Fruit fly (Drosophila melanogaster) whole organism, embryonic: ENCODE measurements around the gene alpha-Man-Ia.
A peak's percentile ranks its signal among the peaks of the same experiment; 100 is the strongest.

Experiments
- CG10267 ChIP-seq: fragments of 200-800 bp; sonication (Bioruptor generic); optimal IDR thresholded peaks from 2 replicates; lab custom pipeline; 2018; ENCODE audit warnings: missing biosample characterization, mild to moderate bottlenecking, missing genetic modification characterization, moderate library complexity
- CG10366 ChIP-seq: fragments of 200-800 bp; sonication (Bioruptor generic); IDR thresholded peaks from 2 replicates; pipeline ENCODE4 v1.3.6; 2022; ENCODE audit warnings: missing biosample characterization, missing genetic modification characterization
- CG10654 ChIP-seq: fragments of 200-800 bp; sonication (Bioruptor generic); optimal IDR thresholded peaks from 2 replicates; lab custom pipeline; 2016; ENCODE audit warnings: missing biosample characterization, missing genetic modification characterization
- CG11085 ChIP-seq: fragments of 200-800 bp; sonication (Bioruptor generic); IDR thresholded peaks from 2 replicates; pipeline ENCODE4 v1.3.6; 2022; ENCODE audit warnings: missing biosample characterization, missing genetic modification characterization
- CG11560 ChIP-seq: fragments of 200-800 bp; sonication (Bioruptor generic); IDR thresholded peaks from 3 replicates; pipeline ENCODE4 v1.3.6; 2022; ENCODE audit warnings: missing biosample characterization, missing genetic modification characterization
- CG13424 ChIP-seq: fragments of 200-800 bp; sonication (Bioruptor generic); optimal IDR thresholded peaks from 2 replicates; lab custom pipeline; 2019; ENCODE audit warnings: missing biosample characterization, mild to moderate bottlenecking, missing genetic modification characterization, moderate library complexity
- CG17328 ChIP-seq: fragments of 200-800 bp; sonication (Bioruptor generic); IDR thresholded peaks from 2 replicates; pipeline ENCODE4 v1.3.6; 2022; ENCODE audit warnings: missing biosample characterization, missing genetic modification characterization
- CG2129 ChIP-seq: fragments of 200-800 bp; sonication (Bioruptor generic); IDR thresholded peaks from 2 replicates; pipeline ENCODE4 v1.3.6; 2022; ENCODE audit warnings: missing biosample characterization, missing genetic modification characterization; ENCODE audit not compliant: partially characterized antibody
- CG3065 ChIP-seq: fragments of 200-800 bp; sonication (Bioruptor generic); optimal IDR thresholded peaks from 2 replicates; lab custom pipeline; 2016; ENCODE audit warnings: missing biosample characterization, missing genetic modification characterization
- CG31224 ChIP-seq: fragments of 200-800 bp; sonication (Bioruptor generic); IDR thresholded peaks from 2 replicates; pipeline ENCODE4 v1.3.6; 2022; ENCODE audit warnings: missing biosample characterization, missing genetic modification characterization
- CG31365 ChIP-seq: fragments of 200-800 bp; sonication (Bioruptor generic); optimal IDR thresholded peaks from 2 replicates; lab custom pipeline; 2018; ENCODE audit warnings: missing biosample characterization, mild to moderate bottlenecking, missing genetic modification characterization
- CG3407 ChIP-seq: fragments of 200-800 bp; sonication (Bioruptor generic); optimal IDR thresholded peaks from 2 replicates; lab custom pipeline; 2018; ENCODE audit warnings: missing biosample characterization, mild to moderate bottlenecking, missing genetic modification characterization
- CG3838 ChIP-seq: fragments of 200-800 bp; sonication (Bioruptor generic); optimal IDR thresholded peaks from 3 replicates; lab custom pipeline; 2016; ENCODE audit warnings: missing biosample characterization, missing genetic modification characterization
- CG3847 ChIP-seq: fragments of 200-800 bp; sonication (Bioruptor generic); IDR thresholded peaks from 2 replicates; pipeline ENCODE4 v1.3.6; 2022; ENCODE audit warnings: missing biosample characterization, missing genetic modification characterization
- CG7357 ChIP-seq: fragments of 200-800 bp; sonication (Bioruptor generic); IDR thresholded peaks from 3 replicates; pipeline ENCODE4 v1.3.6; 2022; ENCODE audit warnings: missing biosample characterization, missing genetic modification characterization
- CG7839 ChIP-seq: fragments of 200-800 bp; sonication (Bioruptor generic); optimal IDR thresholded peaks from 3 replicates; lab custom pipeline; 2018; ENCODE audit warnings: missing biosample characterization, mild to moderate bottlenecking, missing genetic modification characterization, moderate library complexity
- CG9609 ChIP-seq: fragments of 200-800 bp; sonication (Bioruptor generic); optimal IDR thresholded peaks from 3 replicates; lab custom pipeline; 2016; ENCODE audit warnings: missing biosample characterization, missing genetic modification characterization
- Dref ChIP-seq: fragments of 200-800 bp; sonication (Bioruptor generic); IDR thresholded peaks from 2 replicates; pipeline ENCODE4 v1.3.6; 2022; ENCODE audit warnings: missing biosample characterization, missing genetic modification characterization
- Fer2 ChIP-seq: fragments of 200-800 bp; sonication (Bioruptor generic); optimal IDR thresholded peaks from 2 replicates; lab custom pipeline; 2018; ENCODE audit warnings: missing biosample characterization, mild to moderate bottlenecking, missing genetic modification characterization, moderate library complexity
- HLH54F ChIP-seq: fragments of 200-800 bp; sonication (Bioruptor generic); optimal IDR thresholded peaks from 3 replicates; lab custom pipeline; 2016; ENCODE audit warnings: missing biosample characterization, missing genetic modification characterization
- Hmx ChIP-seq: fragments of 200-800 bp; sonication (Bioruptor generic); optimal IDR thresholded peaks from 2 replicates; lab custom pipeline; 2016; ENCODE audit warnings: missing biosample characterization, missing genetic modification characterization
- Nf-YB ChIP-seq: fragments of 200-800 bp; sonication (Bioruptor generic); optimal IDR thresholded peaks from 3 replicates; lab custom pipeline; 2019; ENCODE audit warnings: missing biosample characterization, mild to moderate bottlenecking, missing genetic modification characterization, moderate library complexity
- NfI ChIP-seq: fragments of 200-800 bp; sonication (Bioruptor generic); optimal IDR thresholded peaks from 3 replicates; lab custom pipeline; 2018; ENCODE audit warnings: missing biosample characterization, mild to moderate bottlenecking, missing genetic modification characterization, moderate library complexity
- Side ChIP-seq: fragments of 200-800 bp; sonication (Bioruptor generic); optimal IDR thresholded peaks from 2 replicates; lab custom pipeline; 2016; ENCODE audit warnings: missing biosample characterization, missing genetic modification characterization
- Six4 ChIP-seq: fragments of 200-800 bp; sonication (Bioruptor generic); optimal IDR thresholded peaks from 2 replicates; lab custom pipeline; 2016; ENCODE audit warnings: missing biosample characterization, missing genetic modification characterization
- Sox100B ChIP-seq: fragments of 200-800 bp; sonication (Bioruptor generic); optimal IDR thresholded peaks from 3 replicates; lab custom pipeline; 2018; ENCODE audit warnings: missing biosample characterization, mild to moderate bottlenecking, missing genetic modification characterization
- al ChIP-seq: fragments of 200-800 bp; sonication (Bioruptor generic); IDR thresholded peaks from 2 replicates; pipeline ENCODE4 v1.3.6; 2022; ENCODE audit warnings: missing biosample characterization, missing genetic modification characterization
- cas ChIP-seq: fragments of 200-800 bp; sonication (Bioruptor generic); IDR thresholded peaks from 2 replicates; pipeline ENCODE4 v1.3.6; 2022; ENCODE audit warnings: missing biosample characterization, missing genetic modification characterization
- grau ChIP-seq: fragments of 200-800 bp; optimal IDR thresholded peaks from 3 replicates; lab custom pipeline; 2019; ENCODE audit warnings: missing biosample characterization, mild to moderate bottlenecking, missing genetic modification characterization, moderate library complexity
- gsb-n ChIP-seq: fragments of 200-800 bp; sonication (Bioruptor generic); optimal IDR thresholded peaks from 3 replicates; lab custom pipeline; 2018; ENCODE audit warnings: missing biosample characterization, mild to moderate bottlenecking, missing genetic modification characterization
- ham ChIP-seq: fragments of 200-800 bp; sonication (Bioruptor generic); IDR thresholded peaks from 2 replicates; pipeline ENCODE4 v1.3.6; 2022; ENCODE audit warnings: missing biosample characterization, missing genetic modification characterization
- ind ChIP-seq: fragments of 200-800 bp; sonication (Bioruptor generic); optimal IDR thresholded peaks from 3 replicates; lab custom pipeline; 2016; ENCODE audit warnings: missing biosample characterization, missing genetic modification characterization
- jumu ChIP-seq: fragments of 200-800 bp; sonication (Bioruptor generic); optimal IDR thresholded peaks from 3 replicates; lab custom pipeline; 2016; ENCODE audit warnings: missing biosample characterization, missing genetic modification characterization
- knrl ChIP-seq: fragments of 200-800 bp; sonication (Bioruptor generic); IDR thresholded peaks from 3 replicates; pipeline ENCODE4 v1.3.6; 2022; ENCODE audit warnings: missing biosample characterization, missing genetic modification characterization; ENCODE audit not compliant: partially characterized antibody
- lilli ChIP-seq: fragments of 200-800 bp; sonication (Bioruptor generic); optimal IDR thresholded peaks from 3 replicates; lab custom pipeline; 2016; ENCODE audit warnings: missing biosample characterization, missing genetic modification characterization
- lola ChIP-seq, 3 experiments: fragments of >200 bp in 2 of 3; fragments of 200-800 bp in 1 of 3; sonication (Bioruptor generic) in 1 of 3; optimal IDR thresholded peaks; 2 replicates each; lab custom pipeline; 2017 to 2019; ENCODE audit warnings: missing biosample characterization in 3 of 3, missing genetic modification characterization in 3 of 3, mild to moderate bottlenecking in 1 of 3, moderate library complexity in 1 of 3
- lov ChIP-seq, 2 experiments: fragments of 200-800 bp in 1 of 2; fragments of >200 bp in 1 of 2; sonication (Bioruptor generic) in 1 of 2; IDR thresholded peaks in 1 of 2; optimal IDR thresholded peaks in 1 of 2; 2 replicates in 1 of 2; 3 replicates in 1 of 2; pipeline versions ENCODE4 v1.3.6 to Lab custom; 2017 to 2022; ENCODE audit warnings: missing biosample characterization in 1 of 2, missing genetic modification characterization in 1 of 2
- nerfin-2 ChIP-seq: fragments of 200-800 bp; sonication (Bioruptor generic); IDR thresholded peaks from 2 replicates; pipeline ENCODE4 v1.3.6; 2022; ENCODE audit warnings: missing biosample characterization, missing genetic modification characterization; ENCODE audit not compliant: partially characterized antibody
- nmo ChIP-seq: fragments of 200-800 bp; sonication (Bioruptor generic); optimal IDR thresholded peaks from 2 replicates; lab custom pipeline; 2018; ENCODE audit warnings: missing biosample characterization, mild to moderate bottlenecking, missing genetic modification characterization, moderate library complexity
- oc ChIP-seq: fragments of 200-800 bp; sonication (Bioruptor generic); optimal IDR thresholded peaks from 2 replicates; lab custom pipeline; 2018; ENCODE audit warnings: missing biosample characterization, mild to moderate bottlenecking, missing genetic modification characterization, moderate library complexity
- pan ChIP-seq, 4 experiments: fragments of >200 bp in 3 of 4; fragments of 200-800 bp in 1 of 4; sonication (Bioruptor generic) in 1 of 4; optimal IDR thresholded peaks in 3 of 4; IDR thresholded peaks in 1 of 4; 2 replicates each; pipeline versions ENCODE4 v1.3.6 to Lab custom; 2017 to 2022; ENCODE audit warnings: missing biosample characterization in 2 of 4, missing genetic modification characterization in 2 of 4, mixed read lengths in 1 of 4
- phol ChIP-seq: fragments of 200-800 bp; sonication (Bioruptor generic); optimal IDR thresholded peaks from 3 replicates; lab custom pipeline; 2018; ENCODE audit warnings: missing biosample characterization, mild to moderate bottlenecking, missing genetic modification characterization, moderate library complexity
- pita ChIP-seq: fragments of 200-800 bp; sonication (Bioruptor generic); optimal IDR thresholded peaks from 2 replicates; lab custom pipeline; 2017; ENCODE audit warnings: missing biosample characterization, mild to moderate bottlenecking, missing genetic modification characterization
- psq ChIP-seq: fragments of 200-800 bp; sonication (Bioruptor generic); optimal IDR thresholded peaks from 2 replicates; lab custom pipeline; 2017; ENCODE audit warnings: missing biosample characterization, missing genetic modification characterization
- pum ChIP-seq: fragments of 200-800 bp; sonication (Bioruptor generic); optimal IDR thresholded peaks from 2 replicates; lab custom pipeline; 2016; ENCODE audit warnings: missing biosample characterization, missing genetic modification characterization
- ro ChIP-seq: fragments of 200-800 bp; sonication (Bioruptor generic); IDR thresholded peaks from 2 replicates; pipeline ENCODE4 v1.3.6; 2022; ENCODE audit warnings: missing biosample characterization, missing genetic modification characterization
- so ChIP-seq: fragments of 200-800 bp; sonication (Bioruptor generic); IDR thresholded peaks from 3 replicates; pipeline ENCODE4 v1.3.6; 2022; ENCODE audit warnings: missing biosample characterization, missing genetic modification characterization
- sug ChIP-seq: fragments of 200-800 bp; optimal IDR thresholded peaks from 2 replicates; lab custom pipeline; 2019; ENCODE audit warnings: missing biosample characterization, mild to moderate bottlenecking, missing genetic modification characterization, moderate library complexity
- ttk ChIP-seq: fragments of 200-800 bp; sonication (Bioruptor generic); IDR thresholded peaks from 2 replicates; pipeline ENCODE4 v2.1.2; 2022; ENCODE audit warnings: missing biosample characterization, missing genetic modification characterization
- zf30C ChIP-seq: fragments of 200-800 bp; sonication (Bioruptor generic); optimal IDR thresholded peaks from 3 replicates; lab custom pipeline; 2018; ENCODE audit warnings: missing biosample characterization, mild to moderate bottlenecking, missing genetic modification characterization

alpha-Man-Ia gene

DNA sequence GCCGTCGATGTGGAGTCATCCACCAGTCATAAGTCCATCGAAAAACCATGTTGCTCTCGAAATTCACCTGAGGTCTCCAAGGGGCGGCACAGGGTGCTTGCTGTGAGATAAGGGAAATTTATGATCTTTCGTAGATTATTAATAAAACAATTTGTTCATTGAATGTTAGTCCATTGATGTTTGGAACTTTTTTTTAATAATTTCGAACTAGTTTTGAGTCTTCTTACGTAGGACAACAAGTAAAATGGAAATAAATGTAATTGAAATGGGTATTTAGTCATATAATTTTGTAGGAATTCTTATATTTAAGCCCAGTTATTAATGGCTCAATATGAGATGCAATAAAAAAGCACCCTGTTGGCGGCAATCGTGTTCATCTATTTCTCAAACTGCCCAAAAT lies 93.3 kb downstream of the alpha-Man-Ia start (continued):
- TF ChIP-seq pita (GFP tag; lab: Kevin White, UChicago) (no peak), CG3407 (GFP tag; lab: Kevin White, UChicago) (peak; percentile 59), oc (tag; lab: Kevin White, UChicago) (peak; percentile 70), CG7839 (peak; percentile 80), ro (GFP tag; lab: Robert Waterston, UW) (no peak), CG10366 (GFP tag; lab: Robert Waterston, UW) (peak; percentile 87), so (peak; percentile 81; the same call in 2 of the 3 replicates), CG3065 (GFP tag; lab: Kevin White, UChicago) (peak; percentile 9), pum (GFP tag; lab: Kevin White, UChicago) (peak; percentile 38), NfI (GFP tag; lab: Kevin White, UChicago) (peak; percentile 82), Nf-YB (peak; percentile 68), Sox100B (GFP tag; lab: Kevin White, UChicago) (peak; percentile 80), CG3838 (GFP tag; lab: Kevin White, UChicago) (peak; percentile 41), zf30C (no peak), nerfin-2 (GFP tag; lab: Robert Waterston, UW) (no peak), CG10654 (peak; percentile 10), CG17328 (GFP tag; lab: Robert Waterston, UW) (peak; percentile 54), Side (GFP tag; lab: Kevin White, UChicago) (peak; percentile 16), gsb-n (no peak), lov (optimal IDR thresholded peaks at IDR 0.05; lab: Kevin White, UChicago) (no peak), lov (GFP tag; IDR thresholded peaks at IDR 0.05; lab: Robert Waterston, UW) (no peak), ttk (GFP tag; lab: Robert Waterston, UW) (peak; percentile 55; the same call in 1 of the 2 replicates), CG2129 (GFP tag; lab: Robert Waterston, UW) (no peak), ham (GFP tag; lab: Robert Waterston, UW) (no peak), jumu (GFP tag; lab: Kevin White, UChicago) (peak; percentile 28), CG11560 (tag; lab: Robert Waterston, UW) (no peak), CG13424 (peak; percentile 90), CG7357 (GFP tag; lab: Robert Waterston, UW) (0 out of 3 replicates have a peak, but pooled peaks have one; percentile 40), CG11085 (GFP tag; lab: Robert Waterston, UW) (no peak), lola (GFP tag; optimal IDR thresholded peaks at IDR 0.05; lab: Kevin White, UChicago) (no peak), lilli (GFP tag; lab: Kevin White, UChicago) (peak; percentile 33), HLH54F (GFP tag; lab: Kevin White, UChicago) (peak; percentile 36), phol (tag; lab: Kevin White, UChicago) (peak; percentile 80), Fer2 (tag; lab: Kevin White, UChicago) (no peak), grau (tag; lab: Kevin White, UChicago) (peak; percentile 87), CG10267 (tag; lab: Kevin White, UChicago) (peak; percentile 58), cas (no peak), CG31365 (tag; lab: Kevin White, UChicago) (peak; percentile 15), sug (peak; percentile 43), CG3847 (GFP tag; lab: Robert Waterston, UW) (peak; percentile 50; the same call in 1 of the 2 replicates), ind (peak; percentile 64), psq (peak; percentile 33), pan (optimal IDR thresholded peaks at IDR 0.05; lab: Kevin White, UChicago) (no peak), pan (GFP tag; optimal IDR thresholded peaks at IDR 0.05 in 1 of 2, IDR thresholded peaks at IDR 0.05 in 1 of 2) (peak in 1 of 2 experiments; percentile 72), CG31224 (peak; percentile 51; the same call in 1 of the 2 replicates), Six4 (GFP tag; lab: Kevin White, UChicago) (peak; percentile 56), knrl (GFP tag; lab: Robert Waterston, UW) (no peak), CG9609 (GFP tag; lab: Kevin White, UChicago) (peak; percentile 14), Hmx (GFP tag; lab: Kevin White, UChicago) (peak; percentile 2), nmo (GFP tag; lab: Kevin White, UChicago) (peak; percentile 72), Dref (no peak), al (peak; percentile 19; the same call in 1 of the 2 replicates)
